Worm (Caenorhabditis elegans) whole organism, L4 larva: ENCODE results near the gene C09E8.1.

ENCODE experiments used
- ZK546.5 ChIP-seq, 2 experiments: sonication (generic microtip); optimal IDR thresholded peaks; 2 replicates each; lab custom pipeline; 2017; ENCODE audit warnings: missing biosample characterization in 2 of 2, missing genetic modification characterization in 2 of 2
- aly-2 ChIP-seq: sonication (generic microtip); optimal IDR thresholded peaks from 2 replicates; lab custom pipeline; 2018; ENCODE audit warnings: missing biosample characterization, missing genetic modification characterization
- egl-27 ChIP-seq: sonication (generic microtip); optimal IDR thresholded peaks from 3 replicates; lab custom pipeline; 2017; ENCODE audit warnings: missing biosample characterization, missing genetic modification reagents, missing genetic modification characterization
- nhr-76 ChIP-seq: fragments of 150-350 bp; optimal IDR thresholded peaks from 2 replicates; lab custom pipeline; 2014; ENCODE audit warnings: missing biosample characterization, missing genetic modification characterization
- unc-39 ChIP-seq: sonication (generic microtip); optimal IDR thresholded peaks from 2 replicates; lab custom pipeline; 2017; ENCODE audit warnings: missing biosample characterization, missing genetic modification characterization

- TF ChIP-seq ZK546.5 (tag; optimal IDR thresholded peaks at IDR 0.05; lab: Kevin White, UChicago) (no peak), egl-27 (tag; lab: Kevin White, UChicago) (no peak), nhr-76 (tag; lab: Kevin White, UChicago) (no peak), aly-2 (tag; lab: Kevin White, UChicago) (no peak), unc-39 (tag; lab: Kevin White, UChicago) (no peak)
Observed at ce11 chrII:596702-597101, 40.4 kb downstream of the C09E8.1 start.
